Fruit fly (Drosophila melanogaster): ENCODE results near the gene CanB.

- TF ChIP-seq CG15336 (GFP tag; IDR thresholded peaks at IDR 0.05) (no peak), CG3919 (GFP tag; optimal IDR thresholded peaks at IDR 0.05) (no peak), CG6854 (GFP tag; optimal IDR thresholded peaks at IDR 0.05) (no peak), svp (GFP tag) (no peak), CG6808 (GFP tag; optimal IDR thresholded peaks at IDR 0.05) (no peak), topi (GFP tag; optimal IDR thresholded peaks at IDR 0.05) (no peak)
These were observed 15.1 kb upstream of the CanB start, which contains the start of the genes CG15930 and Sas10 for dm6 chrX:5317170-5317569.
